Worm (Caenorhabditis elegans) whole organism, young adult: Measurements from ENCODE around the gene W08E12.6.

ENCODE experiments used
- F49E8.2 ChIP-seq: sonication (generic microtip); optimal IDR thresholded peaks from 3 replicates; lab custom pipeline; 2017; ENCODE audit warnings: missing genetic modification characterization, mild to moderate bottlenecking, missing compliant biosample characterization, antibody characterized with exemption, moderate library complexity; ENCODE audit not compliant: insufficient read depth
- ama-1 ChIP-seq, 3 experiments: fragments of 150-350 bp in 1 of 3; sonication (generic microtip) in 2 of 3; optimal IDR thresholded peaks; 2 replicates each; lab custom pipeline; 2014 to 2018; ENCODE audit warnings: missing biosample characterization in 2 of 3, missing genetic modification characterization in 2 of 3, missing genetic modification reagents in 2 of 3
- aptf-3 ChIP-seq: fragments of 200-800 bp; sonication (Bioruptor generic); IDR thresholded peaks from 2 replicates; pipeline ENCODE4 v1.3.6; 2022; ENCODE audit warnings: missing genetic modification characterization, missing compliant biosample characterization
- attf-5 ChIP-seq: fragments of 200-800 bp; sonication (Bioruptor generic); optimal IDR thresholded peaks from 2 replicates; lab custom pipeline; 2018; ENCODE audit warnings: mild to moderate bottlenecking, missing genetic modification characterization, missing compliant biosample characterization
- attf-6 ChIP-seq: fragments of 200-800 bp; sonication (Bioruptor generic); IDR thresholded peaks from 2 replicates; pipeline ENCODE4 v1.3.6; 2022; ENCODE audit warnings: missing genetic modification reagents, missing genetic modification characterization, missing compliant biosample characterization
- bed-2 ChIP-seq: fragments of 200-800 bp; sonication (Bioruptor generic); IDR thresholded peaks from 2 replicates; pipeline ENCODE4 v1.3.6; 2022; ENCODE audit warnings: missing genetic modification reagents, missing genetic modification characterization, missing compliant biosample characterization
- cebp-2 ChIP-seq: fragments of 200-800 bp; sonication (Bioruptor generic); IDR thresholded peaks from 2 replicates; pipeline ENCODE4 v1.3.6; 2022; ENCODE audit warnings: missing genetic modification characterization, missing compliant biosample characterization
- ceh-100 ChIP-seq: fragments of 200-800 bp; sonication (Bioruptor generic); IDR thresholded peaks from 2 replicates; pipeline ENCODE4 v1.3.6; 2022; ENCODE audit warnings: missing genetic modification reagents, missing genetic modification characterization, missing compliant biosample characterization
- hlh-12 ChIP-seq: sonication (generic microtip); optimal IDR thresholded peaks from 2 replicates; lab custom pipeline; 2016; ENCODE audit warnings: missing genetic modification characterization, missing compliant biosample characterization
- nhr-120 ChIP-seq: fragments of 200-800 bp; sonication (Bioruptor generic); IDR thresholded peaks from 2 replicates; pipeline ENCODE4 v1.3.6; 2022; ENCODE audit warnings: missing genetic modification characterization, missing compliant biosample characterization
- pbrm-1 ChIP-seq: fragments of 200-800 bp; sonication (Bioruptor generic); IDR thresholded peaks from 2 replicates; pipeline ENCODE4 v1.3.6; 2022; ENCODE audit warnings: missing genetic modification reagents, missing genetic modification characterization, missing compliant biosample characterization
- snpc-4 ChIP-seq, 5 experiments: fragments of 150-350 bp in 1 of 5; sonication (generic microtip) in 4 of 5; optimal IDR thresholded peaks; 2 replicates each; lab custom pipeline; 2014 to 2018; ENCODE audit warnings: missing genetic modification characterization in 5 of 5, missing biosample characterization in 3 of 5, antibody characterized with exemption in 2 of 5, mild to moderate bottlenecking in 2 of 5, missing compliant biosample characterization in 2 of 5, missing genotype in 2 of 5, moderate library complexity in 2 of 5, missing genetic modification reagents in 1 of 5
- sptf-2 ChIP-seq: fragments of 200-800 bp; sonication (Bioruptor generic); optimal IDR thresholded peaks from 2 replicates; lab custom pipeline; 2018; ENCODE audit warnings: mild to moderate bottlenecking, missing genetic modification characterization, missing compliant biosample characterization
- ztf-18 ChIP-seq: sonication (generic microtip); optimal IDR thresholded peaks from 2 replicates; lab custom pipeline; 2016; ENCODE audit warnings: missing genotype, mild to moderate bottlenecking, missing genetic modification characterization, missing compliant biosample characterization

- TF ChIP-seq bed-2 (GFP tag; lab: Robert Waterston, UW) (no peak), nhr-120 (GFP tag; lab: Robert Waterston, UW) (no peak), hlh-12 (tag; lab: Kevin White, UChicago) (no peak), snpc-4 (GFP tag; optimal IDR thresholded peaks at IDR 0.05; lab: Kevin White, UChicago) (no peak), snpc-4 (tag; optimal IDR thresholded peaks at IDR 0.05; lab: Kevin White, UChicago) (no peak), attf-5 (no peak), attf-6 (GFP tag; lab: Robert Waterston, UW) (no peak), ceh-100 (GFP tag; lab: Robert Waterston, UW) (no peak), aptf-3 (GFP tag; lab: Robert Waterston, UW) (no peak), F49E8.2 (tag; lab: Kevin White, UChicago) (no peak), sptf-2 (GFP tag; lab: Kevin White, UChicago) (no peak), cebp-2 (GFP tag; lab: Robert Waterston, UW) (no peak), ztf-18 (tag; lab: Kevin White, UChicago) (no peak), ama-1 (optimal IDR thresholded peaks at IDR 0.05; lab: Kevin White, UChicago) (no peak), ama-1 (GFP tag; optimal IDR thresholded peaks at IDR 0.05; lab: Kevin White, UChicago) (no peak), pbrm-1 (GFP tag; lab: Robert Waterston, UW) (no peak)
Measured at ce11 chrIV:3305575-3305974, 7.2 kb downstream of the W08E12.6 start, which contains the start of gene W08E12.2.
